Worm (Caenorhabditis elegans): ENCODE data around the gene T28F3.9.

ce11 chrIV:17341033-17341432, 32.7 kb downstream of the T28F3.9 start:
- no peak for TF ChIP-seq ama-1 (optimal IDR thresholded peaks at IDR 0.05)
- TF ChIP-seq ama-1 (GFP tag; optimal IDR thresholded peaks at IDR 0.05) = no peak
- no peak for TF ChIP-seq chd-7 (tag; optimal IDR thresholded peaks at IDR 0.05)
- TF ChIP-seq unc-62 (GFP tag; optimal IDR thresholded peaks at IDR 0.05) = no peak
- TF ChIP-seq egrh-3 (GFP tag; IDR thresholded peaks at IDR 0.05) = no peak
- no peak for TF ChIP-seq B0019.2 (GFP tag; conservative IDR thresholded peaks at IDR 0.05)
- no peak for TF ChIP-seq nfya-1 (tag; optimal IDR thresholded peaks at IDR 0.05; ENCODE audit: borderline replicate concordance, insufficient read depth)
- no peak for TF ChIP-seq snpc-4 (GFP tag; optimal IDR thresholded peaks at IDR 0.05)
- no peak for TF ChIP-seq snpc-4 (tag; optimal IDR thresholded peaks at IDR 0.05)
